Worm (Caenorhabditis elegans) whole organism, mixed stage, embryonic: ENCODE data around the gene Y54G2A.37.

Experiments used
- M03D4.4 ChIP-seq: sonication (generic microtip); optimal IDR thresholded peaks from 2 replicates; lab custom pipeline; 2017; ENCODE audit warnings: mild to moderate bottlenecking, missing genetic modification characterization, missing compliant biosample characterization
- bed-3 ChIP-seq: fragments of 200-800 bp; sonication (Bioruptor generic); optimal IDR thresholded peaks from 3 replicates; lab custom pipeline; 2018; ENCODE audit warnings: mild to moderate bottlenecking, missing genetic modification characterization, moderate library complexity, missing compliant biosample characterization
- blmp-1 ChIP-seq: fragments of 150-350 bp; optimal IDR thresholded peaks from 2 replicates; lab custom pipeline; 2014; ENCODE audit warnings: missing biosample characterization, missing genetic modification characterization
- ceh-39 ChIP-seq: fragments of 150-350 bp; optimal IDR thresholded peaks from 2 replicates; lab custom pipeline; 2014; ENCODE audit warnings: missing biosample characterization, missing genetic modification characterization
- ceh-43 ChIP-seq: fragments of 200-800 bp; sonication (Bioruptor generic); optimal IDR thresholded peaks from 2 replicates; lab custom pipeline; 2018; ENCODE audit warnings: mild to moderate bottlenecking, missing genetic modification characterization, moderate library complexity, missing compliant biosample characterization
- ceh-83 ChIP-seq: fragments of 200-800 bp; sonication (Bioruptor generic); optimal IDR thresholded peaks from 2 replicates; lab custom pipeline; 2018; ENCODE audit warnings: mild to moderate bottlenecking, missing genetic modification characterization, missing compliant biosample characterization
- ces-1 ChIP-seq: fragments of 150-350 bp; optimal IDR thresholded peaks from 2 replicates; lab custom pipeline; 2014; ENCODE audit warnings: missing biosample characterization, missing genetic modification reagents, missing genetic modification characterization
- cnd-1 ChIP-seq: fragments of 200-800 bp; sonication (Bioruptor generic); optimal IDR thresholded peaks from 2 replicates; lab custom pipeline; 2018; ENCODE audit warnings: mild to moderate bottlenecking, missing genetic modification characterization, missing compliant biosample characterization
- drap-1 ChIP-seq: fragments of 200-800 bp; sonication (Bioruptor generic); optimal IDR thresholded peaks from 3 replicates; lab custom pipeline; 2018; ENCODE audit warnings: mild to moderate bottlenecking, missing genetic modification characterization, missing compliant biosample characterization
- elt-1 ChIP-seq: sonication (generic microtip); optimal IDR thresholded peaks from 2 replicates; lab custom pipeline; 2017; ENCODE audit warnings: missing genetic modification characterization, mild to moderate bottlenecking, missing compliant biosample characterization, antibody characterized with exemption, moderate library complexity, borderline replicate concordance; ENCODE audit not compliant: insufficient read depth
- elt-3 ChIP-seq: fragments of 150-350 bp; optimal IDR thresholded peaks from 2 replicates; lab custom pipeline; 2014; ENCODE audit warnings: missing biosample characterization, missing genetic modification characterization
- flh-1 ChIP-seq: fragments of 200-800 bp; sonication (Bioruptor generic); optimal IDR thresholded peaks from 2 replicates; lab custom pipeline; 2018; ENCODE audit warnings: mild to moderate bottlenecking, missing genetic modification characterization, moderate library complexity, missing compliant biosample characterization
- ham-2 ChIP-seq: fragments of 200-800 bp; sonication (Bioruptor generic); optimal IDR thresholded peaks from 2 replicates; lab custom pipeline; 2018; ENCODE audit warnings: mild to moderate bottlenecking, missing genetic modification characterization, missing compliant biosample characterization
- hlh-1 ChIP-seq: fragments of 150-350 bp; optimal IDR thresholded peaks from 2 replicates; lab custom pipeline; 2014; ENCODE audit warnings: missing biosample characterization, missing genetic modification reagents, missing genetic modification characterization
- lin-13 ChIP-seq: fragments of 150-350 bp; optimal IDR thresholded peaks from 2 replicates; lab custom pipeline; 2014; ENCODE audit warnings: missing biosample characterization, missing genetic modification characterization
- lin-32 ChIP-seq: fragments of 200-800 bp; sonication (Bioruptor generic); optimal IDR thresholded peaks from 2 replicates; lab custom pipeline; 2018; ENCODE audit warnings: mild to moderate bottlenecking, missing genetic modification characterization, missing compliant biosample characterization
- lsy-2 ChIP-seq: fragments of 150-350 bp; optimal IDR thresholded peaks from 2 replicates; lab custom pipeline; 2014; ENCODE audit warnings: missing biosample characterization, missing genetic modification characterization
- mab-5 ChIP-seq: fragments of 150-350 bp; optimal IDR thresholded peaks from 2 replicates; lab custom pipeline; 2014; ENCODE audit warnings: missing biosample characterization, missing genetic modification characterization
- mep-1 ChIP-seq: fragments of 150-350 bp; optimal IDR thresholded peaks from 2 replicates; lab custom pipeline; 2017; ENCODE audit warnings: missing biosample characterization, missing genetic modification reagents, missing genetic modification characterization, inconsistent platforms
- mls-2 ChIP-seq: sonication (generic microtip); optimal IDR thresholded peaks from 2 replicates; lab custom pipeline; 2016; ENCODE audit warnings: mild to moderate bottlenecking, missing genetic modification characterization, moderate library complexity, missing compliant biosample characterization
- nhr-12 ChIP-seq: fragments of 150-350 bp; optimal IDR thresholded peaks from 2 replicates; lab custom pipeline; 2014; ENCODE audit warnings: missing biosample characterization, missing genetic modification characterization
- nhr-2 ChIP-seq: fragments of 150-350 bp; optimal IDR thresholded peaks from 2 replicates; lab custom pipeline; 2014; ENCODE audit warnings: missing biosample characterization, missing genetic modification characterization
- nhr-237 ChIP-seq: fragments of 150-350 bp; optimal IDR thresholded peaks from 2 replicates; lab custom pipeline; 2014; ENCODE audit warnings: missing biosample characterization, missing genetic modification characterization
- nhr-28 ChIP-seq: fragments of 150-350 bp; optimal IDR thresholded peaks from 2 replicates; lab custom pipeline; 2014; ENCODE audit warnings: missing biosample characterization, missing genetic modification characterization
- nhr-76 ChIP-seq: sonication (generic microtip); optimal IDR thresholded peaks from 2 replicates; lab custom pipeline; 2017; ENCODE audit warnings: missing biosample characterization, missing genetic modification characterization
- pha-4 ChIP-seq: fragments of 150-350 bp; optimal IDR thresholded peaks from 2 replicates; lab custom pipeline; 2018; ENCODE audit warnings: missing biosample characterization, missing genetic modification reagents, missing genetic modification characterization
- sem-2 ChIP-seq: fragments of 200-800 bp; sonication (Bioruptor generic); optimal IDR thresholded peaks from 2 replicates; lab custom pipeline; 2018; ENCODE audit warnings: mild to moderate bottlenecking, missing genetic modification characterization, missing compliant biosample characterization
- snpc-4 ChIP-seq: fragments of 150-350 bp; optimal IDR thresholded peaks from 2 replicates; lab custom pipeline; 2014; ENCODE audit warnings: missing biosample characterization, missing genetic modification characterization
- sptf-1 ChIP-seq: sonication (generic microtip); optimal IDR thresholded peaks from 2 replicates; lab custom pipeline; 2017; ENCODE audit warnings: mild to moderate bottlenecking, missing genetic modification characterization, moderate library complexity, missing compliant biosample characterization
- tbx-8 ChIP-seq: fragments of 200-800 bp; sonication (Bioruptor generic); optimal IDR thresholded peaks from 2 replicates; lab custom pipeline; 2018; ENCODE audit warnings: mild to moderate bottlenecking, missing genetic modification characterization, moderate library complexity, missing compliant biosample characterization
- unc-120 ChIP-seq: sonication (generic microtip); optimal IDR thresholded peaks from 2 replicates; lab custom pipeline; 2017; ENCODE audit warnings: missing genetic modification characterization, missing compliant biosample characterization; ENCODE audit not compliant: poor library complexity, severe bottlenecking
- unc-39 ChIP-seq: fragments of 150-350 bp; optimal IDR thresholded peaks from 2 replicates; lab custom pipeline; 2014; ENCODE audit warnings: missing biosample characterization, missing genetic modification characterization
- unc-62 ChIP-seq: fragments of 150-350 bp; optimal IDR thresholded peaks from 2 replicates; lab custom pipeline; 2014; ENCODE audit warnings: missing biosample characterization, missing genetic modification reagents, missing genetic modification characterization
- zip-8 ChIP-seq: fragments of 150-350 bp; optimal IDR thresholded peaks from 2 replicates; lab custom pipeline; 2014; ENCODE audit warnings: missing biosample characterization, missing genetic modification characterization
- ztf-11 ChIP-seq: fragments of 150-350 bp; optimal IDR thresholded peaks from 2 replicates; lab custom pipeline; 2014; ENCODE audit warnings: missing biosample characterization, missing genetic modification characterization

Y54G2A.37 gene

DNA sequence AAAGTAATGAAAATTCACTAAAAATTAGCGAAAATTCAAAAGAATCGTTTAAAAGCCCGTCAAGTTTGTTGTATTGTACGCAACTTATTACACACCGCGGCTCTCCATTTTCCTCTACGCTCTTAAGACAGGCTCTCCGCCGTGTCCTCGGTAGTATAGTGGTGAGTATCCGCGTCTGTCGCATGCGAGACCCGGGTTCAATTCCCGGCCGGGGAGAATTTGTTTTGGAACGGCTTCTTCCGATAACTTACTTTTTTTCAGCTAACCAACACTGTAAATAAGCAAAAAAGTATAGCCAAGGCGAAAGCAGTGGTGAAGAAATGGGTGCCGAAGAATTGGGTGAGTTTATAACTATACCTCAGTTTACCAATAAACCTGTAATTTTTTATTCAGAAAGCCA lies 18.3 kb upstream of the Y54G2A.37 start (continued):
- TF ChIP-seq nhr-28 (tag; lab: Kevin White, UChicago) (no peak), M03D4.4 (tag; lab: Kevin White, UChicago) (peak; percentile 56), nhr-237 (tag; lab: Kevin White, UChicago) (no peak), sem-2 (peak; percentile 39), elt-1 (tag; lab: Kevin White, UChicago) (no peak), mls-2 (tag; lab: Kevin White, UChicago) (peak; percentile 28), flh-1 (GFP tag; lab: Kevin White, UChicago) (no peak), unc-120 (peak; percentile 25)

DNA sequence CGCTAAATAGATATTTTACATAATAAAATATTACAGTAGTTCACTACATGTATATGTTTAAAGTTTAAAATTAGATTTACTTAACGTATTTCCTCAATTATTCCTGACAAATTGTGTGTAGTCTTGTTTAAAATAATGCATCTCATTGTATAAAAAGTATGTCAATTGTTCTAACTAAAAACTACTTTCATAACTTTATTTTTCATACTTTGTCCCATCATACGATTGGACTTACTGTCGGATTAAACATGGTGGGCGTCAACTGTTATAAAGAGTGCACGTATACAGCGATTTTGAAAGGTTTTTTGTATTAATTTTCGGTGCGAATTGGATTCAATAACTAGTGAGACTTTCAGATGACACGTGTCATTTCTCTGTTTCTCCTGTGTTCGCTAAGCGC lies 16.9 kb upstream of the Y54G2A.37 start, which contains the start of gene Y54G2A.32:
Gene Y54G2A.32 (plus strand): TSS at position 301 of the 400 bp plus-strand sequence.
- TF ChIP-seq lsy-2 (tag; lab: Kevin White, UChicago): no peak
- no peak for TF ChIP-seq mep-1 (tag; lab: Kevin White, UChicago)
- TF ChIP-seq ceh-43 (GFP tag; lab: Kevin White, UChicago): no peak
- TF ChIP-seq sptf-1 (tag; lab: Kevin White, UChicago): no peak
- TF ChIP-seq nhr-237 (tag; lab: Kevin White, UChicago): no peak
- TF ChIP-seq nhr-2 (tag; lab: Kevin White, UChicago): no peak
- TF ChIP-seq bed-3: no peak
- no peak for TF ChIP-seq nhr-76 (tag; lab: Kevin White, UChicago)
- no peak for TF ChIP-seq ceh-39
- no peak for TF ChIP-seq ham-2 (GFP tag; lab: Kevin White, UChicago)

DNA sequence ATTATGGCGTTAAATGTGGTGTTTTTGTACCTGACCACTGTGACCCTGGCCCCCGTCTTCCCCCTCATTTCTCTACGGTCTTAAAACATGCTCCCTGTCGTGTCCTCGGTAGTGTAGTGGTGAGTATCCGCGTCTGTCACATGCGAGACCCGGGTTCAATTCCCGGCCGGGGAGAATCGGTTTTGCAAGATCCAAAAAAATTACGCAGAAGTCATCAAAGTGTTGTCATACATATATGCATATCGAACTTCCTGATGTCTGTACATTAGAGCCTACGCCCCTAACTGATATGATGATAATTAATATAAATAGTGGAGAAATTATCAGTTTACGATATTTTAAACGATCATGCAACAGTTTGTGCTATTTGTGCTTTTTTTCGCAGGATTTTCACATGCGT lies 15.0 kb upstream of the Y54G2A.37 start, which contains the start of gene Y54G2A.45:
Gene Y54G2A.45 (plus strand): TSS at position 333 of the 400 bp plus-strand sequence.
- peak; percentile 72 for TF ChIP-seq ceh-83
- TF ChIP-seq ceh-43 (GFP tag; lab: Kevin White, UChicago): peak; percentile 7
- no peak for TF ChIP-seq zip-8 (tag; lab: Kevin White, UChicago)
- no peak for TF ChIP-seq nhr-237 (tag; lab: Kevin White, UChicago)
- TF ChIP-seq ceh-39: no peak
- TF ChIP-seq elt-1 (tag; lab: Kevin White, UChicago): no peak
- no peak for TF ChIP-seq hlh-1 (tag; lab: Kevin White, UChicago)
- TF ChIP-seq mls-2 (tag; lab: Kevin White, UChicago): peak; percentile 64
- no peak for TF ChIP-seq ham-2 (GFP tag; lab: Kevin White, UChicago)
- TF ChIP-seq blmp-1 (tag; lab: Kevin White, UChicago): no peak
- TF ChIP-seq drap-1 (GFP tag; lab: Kevin White, UChicago): peak; percentile 66
- peak; percentile 76 for TF ChIP-seq M03D4.4 (tag; lab: Kevin White, UChicago)
- no peak for TF ChIP-seq nhr-28 (tag; lab: Kevin White, UChicago)
- TF ChIP-seq lsy-2 (tag; lab: Kevin White, UChicago): no peak
- no peak for TF ChIP-seq nhr-2 (tag; lab: Kevin White, UChicago)
- TF ChIP-seq snpc-4 (tag; lab: Kevin White, UChicago): no peak
- no peak for TF ChIP-seq ztf-11 (tag; lab: Kevin White, UChicago)
- TF ChIP-seq tbx-8 (GFP tag; lab: Kevin White, UChicago): no peak
- TF ChIP-seq sptf-1 (tag; lab: Kevin White, UChicago): peak; percentile 79
- TF ChIP-seq flh-1 (GFP tag; lab: Kevin White, UChicago): peak; percentile 36
- TF ChIP-seq ces-1 (GFP tag; lab: Kevin White, UChicago): no peak
- TF ChIP-seq sem-2: peak; percentile 58
- no peak for TF ChIP-seq lin-13 (tag; lab: Kevin White, UChicago)
- peak; percentile 28 for TF ChIP-seq lin-32 (GFP tag; lab: Kevin White, UChicago)
- peak; percentile 78 for TF ChIP-seq cnd-1 (tag; lab: Kevin White, UChicago)
- no peak for TF ChIP-seq nhr-76 (tag; lab: Kevin White, UChicago)
- no peak for TF ChIP-seq unc-39
- TF ChIP-seq pha-4 (tag; lab: Kevin White, UChicago): no peak
- TF ChIP-seq bed-3: no peak
- no peak for TF ChIP-seq mab-5 (tag; lab: Kevin White, UChicago)
- TF ChIP-seq elt-3 (tag; lab: Kevin White, UChicago): no peak
- peak; percentile 36 for TF ChIP-seq mep-1 (tag; lab: Kevin White, UChicago)
- TF ChIP-seq unc-120: peak; percentile 71
- TF ChIP-seq nhr-12 (tag; lab: Kevin White, UChicago): no peak
- no peak for TF ChIP-seq unc-62 (GFP tag; lab: Kevin White, UChicago)
